Fruit fly (Drosophila melanogaster) whole organism, embryonic: ENCODE results near the gene CG31287.

Source experiments
- Ada2b ChIP-seq: fragments of 200-800 bp; sonication (Bioruptor generic); IDR thresholded peaks from 2 replicates; pipeline ENCODE4 v1.3.6; 2022; ENCODE audit warnings: missing biosample characterization, missing genetic modification characterization
- Atf-2 ChIP-seq: fragments of 200-800 bp; sonication (Bioruptor generic); optimal IDR thresholded peaks from 2 replicates; lab custom pipeline; 2016; ENCODE audit warnings: missing biosample characterization, missing genetic modification characterization
- Blimp-1 ChIP-seq: fragments of 200-800 bp; sonication (Bioruptor generic); optimal IDR thresholded peaks from 3 replicates; lab custom pipeline; 2018; ENCODE audit warnings: missing biosample characterization, missing genetic modification characterization, mild to moderate bottlenecking, moderate library complexity, missing genetic modification reagents
- CG10366 ChIP-seq: fragments of 200-800 bp; sonication (Bioruptor generic); IDR thresholded peaks from 2 replicates; pipeline ENCODE4 v1.3.6; 2022; ENCODE audit warnings: missing biosample characterization, missing genetic modification characterization
- CG10565 ChIP-seq: fragments of 200-800 bp; sonication (Bioruptor generic); optimal IDR thresholded peaks from 3 replicates; lab custom pipeline; 2016; ENCODE audit warnings: missing biosample characterization, mild to moderate bottlenecking, missing genetic modification characterization
- CG11695 ChIP-seq: fragments of 200-800 bp; sonication (Bioruptor generic); IDR thresholded peaks from 3 replicates; pipeline ENCODE4 v1.3.6; 2022; ENCODE audit warnings: missing biosample characterization, missing genetic modification characterization
- CG11696 ChIP-seq: fragments of 200-800 bp; sonication (Bioruptor generic); IDR thresholded peaks from 2 replicates; pipeline ENCODE4 v1.3.6; 2022; ENCODE audit warnings: missing biosample characterization, missing genetic modification characterization
- CG12071 ChIP-seq: fragments of 200-800 bp; sonication (Bioruptor generic); optimal IDR thresholded peaks from 3 replicates; lab custom pipeline; 2018; ENCODE audit warnings: missing biosample characterization, mild to moderate bottlenecking, missing genetic modification characterization
- CG12155 ChIP-seq: fragments of 200-800 bp; sonication (Bioruptor generic); optimal IDR thresholded peaks from 3 replicates; lab custom pipeline; 2016; ENCODE audit warnings: missing biosample characterization, missing genetic modification characterization
- CG12391 ChIP-seq: fragments of 200-800 bp; sonication (Bioruptor generic); optimal IDR thresholded peaks from 3 replicates; lab custom pipeline; 2018; ENCODE audit warnings: missing biosample characterization, mild to moderate bottlenecking, missing genetic modification characterization, moderate library complexity
- CG12769 ChIP-seq: fragments of 200-800 bp; sonication (Bioruptor generic); optimal IDR thresholded peaks from 2 replicates; lab custom pipeline; 2019; ENCODE audit warnings: missing biosample characterization, mild to moderate bottlenecking, missing genetic modification characterization, moderate library complexity
- CG17186 ChIP-seq: fragments of 200-800 bp; sonication (Bioruptor generic); optimal IDR thresholded peaks from 3 replicates; lab custom pipeline; 2017; ENCODE audit warnings: missing biosample characterization, missing genetic modification reagents, missing genetic modification characterization
- CG18599 ChIP-seq: fragments of 200-800 bp; sonication (Bioruptor generic); optimal IDR thresholded peaks from 3 replicates; lab custom pipeline; 2017; ENCODE audit warnings: missing biosample characterization, missing genetic modification characterization, mild to moderate bottlenecking, moderate library complexity, missing genetic modification reagents
- CG2120 ChIP-seq: fragments of 200-800 bp; sonication (Bioruptor generic); optimal IDR thresholded peaks from 3 replicates; lab custom pipeline; 2016; ENCODE audit warnings: missing biosample characterization, missing genetic modification characterization
- CG31365 ChIP-seq: fragments of 200-800 bp; sonication (Bioruptor generic); optimal IDR thresholded peaks from 2 replicates; lab custom pipeline; 2018; ENCODE audit warnings: missing biosample characterization, mild to moderate bottlenecking, missing genetic modification characterization
- CG3995 ChIP-seq: fragments of 200-800 bp; sonication (Bioruptor generic); optimal IDR thresholded peaks from 3 replicates; lab custom pipeline; 2016; ENCODE audit warnings: missing biosample characterization, missing genetic modification characterization
- CG4617 ChIP-seq: fragments of 200-800 bp; sonication (Bioruptor generic); optimal IDR thresholded peaks from 3 replicates; lab custom pipeline; 2016; ENCODE audit warnings: missing biosample characterization, missing genetic modification characterization, borderline replicate concordance
- CG6175 ChIP-seq: fragments of 200-800 bp; sonication (Bioruptor generic); IDR thresholded peaks from 3 replicates; pipeline ENCODE4 v1.3.6; 2022; ENCODE audit warnings: missing biosample characterization, missing genetic modification characterization
- CG6813 ChIP-seq: fragments of 200-800 bp; sonication (Bioruptor generic); optimal IDR thresholded peaks from 2 replicates; lab custom pipeline; 2017; ENCODE audit warnings: missing biosample characterization, missing genetic modification characterization, mild to moderate bottlenecking, moderate library complexity, missing genetic modification reagents
- CG8359 ChIP-seq: fragments of 200-800 bp; sonication (Bioruptor generic); optimal IDR thresholded peaks from 2 replicates; lab custom pipeline; 2017; ENCODE audit warnings: missing biosample characterization, mild to moderate bottlenecking, missing genetic modification characterization, borderline replicate concordance
- CG8478 ChIP-seq: fragments of >200 bp; optimal IDR thresholded peaks from 2 replicates; lab custom pipeline; 2018
- Chrac-16 ChIP-seq: fragments of 200-800 bp; sonication (Bioruptor generic); optimal IDR thresholded peaks from 3 replicates; lab custom pipeline; 2016; ENCODE audit warnings: missing biosample characterization, missing genetic modification characterization
- CrebB ChIP-seq: fragments of 200-800 bp; sonication (Bioruptor generic); optimal IDR thresholded peaks from 3 replicates; lab custom pipeline; 2018; ENCODE audit warnings: missing biosample characterization, mild to moderate bottlenecking, missing genetic modification characterization
- D19A ChIP-seq: fragments of 200-800 bp; optimal IDR thresholded peaks from 3 replicates; lab custom pipeline; 2019; ENCODE audit warnings: missing biosample characterization, mild to moderate bottlenecking, missing genetic modification characterization, moderate library complexity
- Ets65A ChIP-seq: fragments of 200-800 bp; sonication (Bioruptor generic); peaks from one replicate; lab custom pipeline; 2016; ENCODE audit warnings: missing biosample characterization, missing genetic modification characterization
- Gsc ChIP-seq: fragments of 200-800 bp; sonication (Bioruptor generic); IDR thresholded peaks from 2 replicates; pipeline ENCODE4 v1.3.6; 2022; ENCODE audit warnings: missing biosample characterization, missing genetic modification characterization
- HLH4C ChIP-seq: fragments of 200-800 bp; sonication (Bioruptor generic); IDR thresholded peaks from 3 replicates; pipeline ENCODE4 v1.3.6; 2022; ENCODE audit warnings: missing biosample characterization, missing genetic modification characterization; ENCODE audit not compliant: partially characterized antibody
- Hmr ChIP-seq: fragments of 200-800 bp; sonication (Bioruptor generic); optimal IDR thresholded peaks from 3 replicates; lab custom pipeline; 2017; ENCODE audit warnings: mild to moderate bottlenecking, missing biosample characterization, missing genetic modification reagents, missing genetic modification characterization
- Med ChIP-seq: fragments of 200-800 bp; sonication (Bioruptor generic); peaks from one replicate; lab custom pipeline; 2016; ENCODE audit warnings: missing biosample characterization, missing genetic modification characterization, mild to moderate bottlenecking, inconsistent platforms, moderate library complexity
- Sin3A ChIP-seq: fragments of >200 bp; optimal IDR thresholded peaks from 2 replicates; lab custom pipeline; 2018
- Spps ChIP-seq: fragments of 200-800 bp; sonication (Bioruptor generic); optimal IDR thresholded peaks from 2 replicates; lab custom pipeline; 2018; ENCODE audit warnings: missing biosample characterization, mild to moderate bottlenecking, missing genetic modification characterization
- al ChIP-seq: fragments of 200-800 bp; sonication (Bioruptor generic); IDR thresholded peaks from 2 replicates; pipeline ENCODE4 v1.3.6; 2022; ENCODE audit warnings: missing biosample characterization, missing genetic modification characterization
- cas ChIP-seq: fragments of 200-800 bp; sonication (Bioruptor generic); IDR thresholded peaks from 2 replicates; pipeline ENCODE4 v1.3.6; 2022; ENCODE audit warnings: missing biosample characterization, missing genetic modification characterization
- chinmo ChIP-seq: fragments of 200-800 bp; sonication (Bioruptor generic); IDR thresholded peaks from 4 replicates; pipeline ENCODE4 v1.3.6; 2022; ENCODE audit warnings: missing biosample characterization, missing genetic modification characterization; ENCODE audit not compliant: partially characterized antibody
- crol ChIP-seq: fragments of 200-800 bp; sonication (Bioruptor generic); IDR thresholded peaks from 2 replicates; pipeline ENCODE4 v1.3.6; 2022; ENCODE audit warnings: missing biosample characterization, missing genetic modification characterization
- dysf ChIP-seq: fragments of 200-800 bp; sonication (Bioruptor generic); IDR thresholded peaks from 3 replicates; pipeline ENCODE4 v1.3.6; 2022; ENCODE audit warnings: missing biosample characterization, missing genetic modification characterization
- ewg ChIP-seq: fragments of 200-800 bp; sonication (Bioruptor generic); optimal IDR thresholded peaks from 3 replicates; lab custom pipeline; 2017; ENCODE audit warnings: mild to moderate bottlenecking, missing biosample characterization, missing genetic modification reagents, missing genetic modification characterization
- fru ChIP-seq: fragments of >200 bp; optimal IDR thresholded peaks from 2 replicates; lab custom pipeline; 2017
- gro ChIP-seq: fragments of 200-800 bp; sonication (Bioruptor generic); optimal IDR thresholded peaks from 2 replicates; lab custom pipeline; 2016; ENCODE audit warnings: missing biosample characterization, missing genetic modification characterization
- hkb ChIP-seq, 2 experiments: fragments of 200-800 bp in 1 of 2; fragments of >200 bp in 1 of 2; sonication (Bioruptor generic) in 1 of 2; IDR thresholded peaks in 1 of 2; optimal IDR thresholded peaks in 1 of 2; 2 replicates each; pipeline versions ENCODE4 v1.3.6 to Lab custom; 2017 to 2022; ENCODE audit warnings: missing biosample characterization in 1 of 2, missing genetic modification characterization in 1 of 2
- ind ChIP-seq: fragments of 200-800 bp; sonication (Bioruptor generic); optimal IDR thresholded peaks from 3 replicates; lab custom pipeline; 2016; ENCODE audit warnings: missing biosample characterization, missing genetic modification characterization
- pros ChIP-seq: fragments of 200-800 bp; sonication (Bioruptor generic); optimal IDR thresholded peaks from 3 replicates; lab custom pipeline; 2019; ENCODE audit warnings: missing biosample characterization, mild to moderate bottlenecking, missing genetic modification characterization, moderate library complexity
- psq ChIP-seq: fragments of 200-800 bp; sonication (Bioruptor generic); optimal IDR thresholded peaks from 2 replicates; lab custom pipeline; 2017; ENCODE audit warnings: missing biosample characterization, missing genetic modification characterization
- ro ChIP-seq: fragments of 200-800 bp; sonication (Bioruptor generic); IDR thresholded peaks from 2 replicates; pipeline ENCODE4 v1.3.6; 2022; ENCODE audit warnings: missing biosample characterization, missing genetic modification characterization
- salm ChIP-seq: fragments of 200-800 bp; sonication (Bioruptor generic); optimal IDR thresholded peaks from 2 replicates; lab custom pipeline; 2018; ENCODE audit warnings: missing biosample characterization, mild to moderate bottlenecking, missing genetic modification characterization
- zen ChIP-seq: fragments of 200-800 bp; sonication (Bioruptor generic); optimal IDR thresholded peaks from 3 replicates; lab custom pipeline; 2018; ENCODE audit warnings: missing biosample characterization, mild to moderate bottlenecking, missing genetic modification characterization, moderate library complexity
- zfh1 ChIP-seq: fragments of 200-800 bp; sonication (Bioruptor generic); IDR thresholded peaks from 3 replicates; pipeline ENCODE4 v1.3.6; 2022; ENCODE audit warnings: missing biosample characterization, missing genetic modification characterization

The CG31287 gene

dm6 chr3R:16245298-16246098, 42.3 kb downstream of the CG31287 start (continued):
- TF ChIP-seq crol (GFP tag; lab: Robert Waterston, UW) = peak; percentile 39; the same call in 1 of the 2 replicates
- no peak for TF ChIP-seq CG31365 (tag; lab: Kevin White, UChicago)
- peak; percentile 42 for TF ChIP-seq pros (GFP tag; lab: Kevin White, UChicago)

dm6 chr3R:16247027-16247426, 43.9 kb downstream of the CG31287 start:
- TF ChIP-seq CG2120 (GFP tag; lab: Kevin White, UChicago) = no peak
- no peak for TF ChIP-seq CG12071 (GFP tag; lab: Kevin White, UChicago)
- TF ChIP-seq Ada2b (GFP tag; lab: Robert Waterston, UW) = no peak
- no peak for TF ChIP-seq hkb (optimal IDR thresholded peaks at IDR 0.05; lab: Kevin White, UChicago)
- TF ChIP-seq hkb (GFP tag; IDR thresholded peaks at IDR 0.05; lab: Robert Waterston, UW) = no peak
- TF ChIP-seq CG10565 (GFP tag; lab: Kevin White, UChicago) = no peak
- TF ChIP-seq al = no peak
- TF ChIP-seq CG8359 = no peak
- TF ChIP-seq D19A (tag; lab: Kevin White, UChicago) = no peak
- no peak for TF ChIP-seq CG4617
- TF ChIP-seq ewg (GFP tag; lab: Kevin White, UChicago) = no peak
- TF ChIP-seq CG18599 (GFP tag; lab: Kevin White, UChicago) = no peak
- TF ChIP-seq Chrac-16 = no peak
- no peak for TF ChIP-seq gro (GFP tag; lab: Kevin White, UChicago)
- no peak for TF ChIP-seq CG3995
- TF ChIP-seq Med = peak; percentile 52
- no peak for TF ChIP-seq zfh1 (GFP tag; lab: Robert Waterston, UW)
- TF ChIP-seq HLH4C (GFP tag; lab: Robert Waterston, UW) = no peak
- no peak for TF ChIP-seq Hmr (GFP tag; lab: Kevin White, UChicago)
- no peak for TF ChIP-seq fru (lab: Kevin White, UChicago)
- TF ChIP-seq CG11696 (GFP tag; lab: Robert Waterston, UW) = no peak
- no peak for TF ChIP-seq Atf-2 (GFP tag; lab: Kevin White, UChicago)
- no peak for TF ChIP-seq CG12155 (GFP tag; lab: Kevin White, UChicago)
- TF ChIP-seq psq (GFP tag; lab: Kevin White, UChicago) = no peak
- TF ChIP-seq chinmo (GFP tag; lab: Robert Waterston, UW) = 0 out of 4 replicates have a peak, but pooled peaks have one; percentile 59
- TF ChIP-seq zen (tag; lab: Kevin White, UChicago) = peak; percentile 21
- no peak for TF ChIP-seq Spps (tag; lab: Kevin White, UChicago)
- TF ChIP-seq CG10366 = no peak
- TF ChIP-seq salm (tag; lab: Kevin White, UChicago) = no peak
- no peak for TF ChIP-seq Gsc (GFP tag; lab: Robert Waterston, UW)
- no peak for TF ChIP-seq cas (GFP tag; lab: Robert Waterston, UW)
- TF ChIP-seq CG6175 (GFP tag; lab: Robert Waterston, UW) = no peak
- no peak for TF ChIP-seq CrebB (tag; lab: Kevin White, UChicago)
- TF ChIP-seq CG12769 (tag; lab: Kevin White, UChicago) = no peak
- TF ChIP-seq CG11695 (GFP tag; lab: Robert Waterston, UW) = no peak
- TF ChIP-seq CG6813 (GFP tag; lab: Kevin White, UChicago) = no peak
- TF ChIP-seq CG12391 = no peak
- TF ChIP-seq Blimp-1 (GFP tag; lab: Kevin White, UChicago) = peak; percentile 51
- TF ChIP-seq ro (GFP tag; lab: Robert Waterston, UW) = no peak
- TF ChIP-seq Sin3A (lab: Kevin White, UChicago) = no peak
- TF ChIP-seq CG17186 (GFP tag; lab: Kevin White, UChicago) = no peak
- 0 out of 2 replicates have a peak, but pooled peaks have one; percentile 12 for TF ChIP-seq crol (GFP tag; lab: Robert Waterston, UW)
- no peak for TF ChIP-seq ind (GFP tag; lab: Kevin White, UChicago)
- peak; percentile 50 for TF ChIP-seq CG8478 (lab: Kevin White, UChicago)
- TF ChIP-seq Ets65A (GFP tag; lab: Kevin White, UChicago) = peak; percentile 2
- TF ChIP-seq dysf (GFP tag; lab: Robert Waterston, UW) = no peak
